Fruit fly (Drosophila melanogaster): ENCODE measurements around the gene hzg.
A peak's percentile ranks its signal among the peaks of the same experiment; 100 is the strongest.

hzg gene

dm6 chr3L:16046387-16047066 lies 42.0 kb upstream of the hzg start (continued):
- no peak for TF ChIP-seq CG11902 (GFP tag; optimal IDR thresholded peaks at IDR 0.05)
- no peak for TF ChIP-seq CG32006 (GFP tag; optimal IDR thresholded peaks at IDR 0.05)
- no peak for TF ChIP-seq pdm3 (GFP tag; optimal IDR thresholded peaks at IDR 0.05)
- TF ChIP-seq CG10669 (GFP tag; optimal IDR thresholded peaks at IDR 0.05) = no peak
- peak; percentile 24 for TF ChIP-seq net (GFP tag; optimal IDR thresholded peaks at IDR 0.05)

dm6 chr3L:16045831-16046336 lies 41.3 kb upstream of the hzg start:
- TF ChIP-seq CG3032 (tag; optimal IDR thresholded peaks at IDR 0.05) (peak; percentile 93), Eip93F (GFP tag; optimal IDR thresholded peaks at IDR 0.05) (peak; percentile 85), CG3919 (GFP tag; optimal IDR thresholded peaks at IDR 0.05) (peak; percentile 95), CG6276 (GFP tag; optimal IDR thresholded peaks at IDR 0.05) (peak; percentile 94), Hr4 (GFP tag; optimal IDR thresholded peaks at IDR 0.05) (peak; percentile 94), CG6792 (GFP tag; optimal IDR thresholded peaks at IDR 0.05) (peak; percentile 88), CG11902 (GFP tag; optimal IDR thresholded peaks at IDR 0.05) (peak; percentile 71), CG8632 (GFP tag; optimal IDR thresholded peaks at IDR 0.05) (peak; percentile 96), fd85E (GFP tag; optimal IDR thresholded peaks at IDR 0.05) (peak; percentile 88), spab (GFP tag; optimal IDR thresholded peaks at IDR 0.05) (peak; percentile 87), CG10669 (GFP tag; optimal IDR thresholded peaks at IDR 0.05) (peak; percentile 90), CG10631 (GFP tag; optimal IDR thresholded peaks at IDR 0.05) (peak; percentile 91), Blimp-1 (GFP tag; optimal IDR thresholded peaks at IDR 0.05) (peak; percentile 62), Sox102F (GFP tag; optimal IDR thresholded peaks at IDR 0.05) (peak; percentile 95), CG1621 (tag; optimal IDR thresholded peaks at IDR 0.05) (peak; percentile 93), esn (GFP tag; optimal IDR thresholded peaks at IDR 0.05) (peak; percentile 95), achi (GFP tag; optimal IDR thresholded peaks at IDR 0.05) (peak; percentile 94), CG7368 (GFP tag; optimal IDR thresholded peaks at IDR 0.05) (peak; percentile 94), CG9139 (GFP tag; optimal IDR thresholded peaks at IDR 0.05) (peak; percentile 87), vri (GFP tag; optimal IDR thresholded peaks at IDR 0.05) (peak; percentile 97), dsx (GFP tag; optimal IDR thresholded peaks at IDR 0.05; ENCODE audit: poor library complexity, severe bottlenecking) (peak; percentile 95), CG32006 (GFP tag; optimal IDR thresholded peaks at IDR 0.05) (peak; percentile 89), eg (GFP tag; IDR thresholded peaks at IDR 0.05) (peak; percentile 96), Gug (GFP tag; IDR thresholded peaks at IDR 0.05) (peak; percentile 90), Eip75B (GFP tag; optimal IDR thresholded peaks at IDR 0.05) (peak; percentile 96), acj6 (GFP tag; optimal IDR thresholded peaks at IDR 0.05) (peak; percentile 95), OdsH (GFP tag; optimal IDR thresholded peaks at IDR 0.05) (peak; percentile 96), Ets21C (GFP tag; optimal IDR thresholded peaks at IDR 0.05) (peak; percentile 83), net (GFP tag; optimal IDR thresholded peaks at IDR 0.05) (peak; percentile 95), Lpt (GFP tag; optimal IDR thresholded peaks at IDR 0.05) (peak; percentile 94), CG8319 (GFP tag; optimal IDR thresholded peaks at IDR 0.05) (peak; percentile 87), salr (GFP tag; optimal IDR thresholded peaks at IDR 0.05) (peak; percentile 79 to 80), CG15336 (GFP tag; IDR thresholded peaks at IDR 0.05) (peak; percentile 98), CG6854 (GFP tag; optimal IDR thresholded peaks at IDR 0.05) (peak; percentile 85), CG4318 (GFP tag; optimal IDR thresholded peaks at IDR 0.05) (peak; percentile 82), CG11762 (GFP tag; optimal IDR thresholded peaks at IDR 0.05; ENCODE audit: insufficient read depth) (peak; percentile 94), fd59A (GFP tag; optimal IDR thresholded peaks at IDR 0.05) (peak; percentile 83), lz (GFP tag; optimal IDR thresholded peaks at IDR 0.05) (peak; percentile 94), Ets96B (tag; optimal IDR thresholded peaks at IDR 0.05) (peak; percentile 92), fkh (GFP tag; optimal IDR thresholded peaks at IDR 0.05) (no peak), Met (GFP tag; optimal IDR thresholded peaks at IDR 0.05) (peak; percentile 96), cyc (GFP tag; optimal IDR thresholded peaks at IDR 0.05) (peak; percentile 92), CG31627 (GFP tag; optimal IDR thresholded peaks at IDR 0.05) (peak; percentile 93), Eip78C (GFP tag) (peak; percentile 99), Hr38 (GFP tag; optimal IDR thresholded peaks at IDR 0.05) (peak; percentile 70), CG11294 (GFP tag; IDR thresholded peaks at IDR 0.05) (peak; percentile 89), Sox14 (GFP tag; optimal IDR thresholded peaks at IDR 0.05) (peak; percentile 96)

Measured in whole organism, prepupa.